Fruit fly (Drosophila melanogaster) whole organism, embryonic: ENCODE data around the gene GC.

ENCODE experiments used
- Ada2b ChIP-seq: fragments of 200-800 bp; sonication (Bioruptor generic); IDR thresholded peaks from 2 replicates; pipeline ENCODE4 v1.3.6; 2022; ENCODE audit warnings: missing biosample characterization, missing genetic modification characterization
- Atf6 ChIP-seq: fragments of 200-800 bp; sonication (Bioruptor generic); IDR thresholded peaks from 2 replicates; pipeline ENCODE4 v1.3.6; 2022; ENCODE audit warnings: missing biosample characterization, missing genetic modification characterization
- Awh ChIP-seq: fragments of 200-800 bp; sonication (Bioruptor generic); IDR thresholded peaks from 2 replicates; pipeline ENCODE4, ENCODE4 v1.3.6; 2022; ENCODE audit warnings: missing biosample characterization, missing genetic modification characterization
- Bgb ChIP-seq: fragments of 200-800 bp; sonication (Bioruptor generic); IDR thresholded peaks from 2 replicates; pipeline ENCODE4 v1.3.6; 2022; ENCODE audit warnings: missing biosample characterization, missing genetic modification characterization; ENCODE audit not compliant: partially characterized antibody
- CG10274 ChIP-seq: fragments of 200-800 bp; sonication (Bioruptor generic); optimal IDR thresholded peaks from 3 replicates; lab custom pipeline; 2017; ENCODE audit warnings: missing biosample characterization, mild to moderate bottlenecking, missing genetic modification characterization
- CG11093 ChIP-seq: fragments of 200-800 bp; sonication (Bioruptor generic); IDR thresholded peaks from 3 replicates; pipeline ENCODE4 v1.3.6; 2022; ENCODE audit warnings: missing biosample characterization, missing genetic modification characterization
- CG11695 ChIP-seq: fragments of 200-800 bp; sonication (Bioruptor generic); IDR thresholded peaks from 3 replicates; pipeline ENCODE4 v1.3.6; 2022; ENCODE audit warnings: missing biosample characterization, missing genetic modification characterization
- CG12659 ChIP-seq: fragments of 200-800 bp; sonication (Bioruptor generic); optimal IDR thresholded peaks from 3 replicates; lab custom pipeline; 2017; ENCODE audit warnings: mild to moderate bottlenecking, missing biosample characterization, missing genetic modification reagents, missing genetic modification characterization
- CG15514 ChIP-seq: fragments of 200-800 bp; sonication (Bioruptor generic); optimal IDR thresholded peaks from 3 replicates; lab custom pipeline; 2017; ENCODE audit warnings: missing biosample characterization, missing genetic modification characterization, mild to moderate bottlenecking, moderate library complexity, missing genetic modification reagents
- CG16779 ChIP-seq: fragments of 200-800 bp; sonication (Bioruptor generic); IDR thresholded peaks from 2 replicates; pipeline ENCODE4 v1.3.6; 2022; ENCODE audit warnings: missing biosample characterization, missing genetic modification characterization
- CG16815 ChIP-seq: fragments of 200-800 bp; sonication (Bioruptor generic); optimal IDR thresholded peaks from 3 replicates; lab custom pipeline; 2017; ENCODE audit warnings: missing biosample characterization, mild to moderate bottlenecking, missing genetic modification characterization
- CG17328 ChIP-seq: fragments of 200-800 bp; sonication (Bioruptor generic); IDR thresholded peaks from 2 replicates; pipeline ENCODE4 v1.3.6; 2022; ENCODE audit warnings: missing biosample characterization, missing genetic modification characterization
- CG17568 ChIP-seq: fragments of 200-800 bp; sonication (Bioruptor generic); optimal IDR thresholded peaks from 2 replicates; lab custom pipeline; 2018; ENCODE audit warnings: missing biosample characterization, mild to moderate bottlenecking, missing genetic modification characterization, moderate library complexity
- CG2712 ChIP-seq: fragments of 200-800 bp; optimal IDR thresholded peaks from 3 replicates; lab custom pipeline; 2019; ENCODE audit warnings: missing biosample characterization, mild to moderate bottlenecking, missing genetic modification characterization, moderate library complexity
- CG3163 ChIP-seq: fragments of 200-800 bp; sonication (Bioruptor generic); optimal IDR thresholded peaks from 3 replicates; lab custom pipeline; 2016; ENCODE audit warnings: missing biosample characterization, missing genetic modification characterization
- CG32772 ChIP-seq: fragments of 200-800 bp; sonication (Bioruptor generic); IDR thresholded peaks from 2 replicates; pipeline ENCODE4 v1.3.6; 2022; ENCODE audit warnings: missing biosample characterization, missing genetic modification characterization
- CG3847 ChIP-seq: fragments of 200-800 bp; sonication (Bioruptor generic); IDR thresholded peaks from 2 replicates; pipeline ENCODE4 v1.3.6; 2022; ENCODE audit warnings: missing biosample characterization, missing genetic modification characterization
- CG4730 ChIP-seq: fragments of 200-800 bp; sonication (Bioruptor generic); IDR thresholded peaks from 2 replicates; pipeline ENCODE4 v1.3.6; 2022; ENCODE audit warnings: missing biosample characterization, missing genetic modification characterization
- CG5953 ChIP-seq: fragments of 200-800 bp; sonication (Bioruptor generic); IDR thresholded peaks from 2 replicates; pipeline ENCODE4 v1.3.6; 2022; ENCODE audit warnings: missing biosample characterization, missing genetic modification characterization
- CG6689 ChIP-seq: fragments of 200-800 bp; sonication (Bioruptor generic); IDR thresholded peaks from 2 replicates; pipeline ENCODE4 v1.3.6; 2022; ENCODE audit warnings: missing biosample characterization, missing genetic modification characterization
- CG7357 ChIP-seq: fragments of 200-800 bp; sonication (Bioruptor generic); IDR thresholded peaks from 3 replicates; pipeline ENCODE4 v1.3.6; 2022; ENCODE audit warnings: missing biosample characterization, missing genetic modification characterization
- CG7556 ChIP-seq: fragments of 200-800 bp; sonication (Bioruptor generic); optimal IDR thresholded peaks from 2 replicates; lab custom pipeline; 2017; ENCODE audit warnings: missing biosample characterization, mild to moderate bottlenecking, missing genetic modification characterization
- CG7786 ChIP-seq: fragments of 200-800 bp; sonication (Bioruptor generic); optimal IDR thresholded peaks from 2 replicates; lab custom pipeline; 2016; ENCODE audit warnings: missing biosample characterization, missing genetic modification characterization
- CG8478 ChIP-seq: fragments of >200 bp; optimal IDR thresholded peaks from 2 replicates; lab custom pipeline; 2018
- CoRest ChIP-seq: fragments of 200-800 bp; sonication (Bioruptor generic); optimal IDR thresholded peaks from 3 replicates; lab custom pipeline; 2018; ENCODE audit warnings: missing biosample characterization, mild to moderate bottlenecking, missing genetic modification characterization, moderate library complexity
- Deaf1 ChIP-seq: fragments of 200-800 bp; optimal IDR thresholded peaks from 3 replicates; lab custom pipeline; 2019; ENCODE audit warnings: missing biosample characterization, mild to moderate bottlenecking, missing genetic modification characterization, moderate library complexity
- Dip3 ChIP-seq: fragments of 200-800 bp; sonication (Bioruptor generic); optimal IDR thresholded peaks from 3 replicates; lab custom pipeline; 2016; ENCODE audit warnings: missing biosample characterization, missing genetic modification characterization
- E2f2 ChIP-seq: fragments of 200-800 bp; sonication (Bioruptor generic); IDR thresholded peaks from 2 replicates; pipeline ENCODE4 v1.3.6; 2022; ENCODE audit warnings: missing biosample characterization, missing genetic modification characterization
- HLH3B ChIP-seq: fragments of 200-800 bp; sonication (Bioruptor generic); IDR thresholded peaks from 2 replicates; pipeline ENCODE4 v1.3.6; 2022; ENCODE audit warnings: missing biosample characterization, missing genetic modification characterization
- Hey ChIP-seq: fragments of 200-800 bp; sonication (Bioruptor generic); optimal IDR thresholded peaks from 3 replicates; lab custom pipeline; 2018; ENCODE audit warnings: missing biosample characterization, mild to moderate bottlenecking, missing genetic modification characterization
- Hr78 ChIP-seq, 2 experiments: fragments of 200-800 bp in 1 of 2; fragments of >200 bp in 1 of 2; sonication (Bioruptor generic) in 1 of 2; optimal IDR thresholded peaks; 2 replicates each; lab custom pipeline; 2017 to 2019; ENCODE audit warnings: missing biosample characterization in 2 of 2, missing genetic modification characterization in 2 of 2, mild to moderate bottlenecking in 1 of 2, moderate library complexity in 1 of 2
- Lhr ChIP-seq: fragments of 200-800 bp; sonication (Bioruptor generic); optimal IDR thresholded peaks from 3 replicates; lab custom pipeline; 2017; ENCODE audit warnings: mild to moderate bottlenecking, missing biosample characterization, missing genetic modification reagents, missing genetic modification characterization
- Ptx1 ChIP-seq: fragments of 200-800 bp; sonication (Bioruptor generic); IDR thresholded peaks from 2 replicates; pipeline ENCODE4 v1.3.6; 2022; ENCODE audit warnings: missing biosample characterization, missing genetic modification characterization
- Rfx ChIP-seq: fragments of 200-800 bp; sonication (Bioruptor generic); IDR thresholded peaks from 2 replicates; pipeline ENCODE4 v1.3.6; 2022; ENCODE audit warnings: missing biosample characterization, missing genetic modification characterization
- Xrp1 ChIP-seq: fragments of 200-800 bp; sonication (Bioruptor generic); IDR thresholded peaks from 2 replicates; pipeline ENCODE4 v1.3.6; 2022; ENCODE audit warnings: missing biosample characterization, missing genetic modification characterization
- amos ChIP-seq: fragments of 200-800 bp; sonication (Bioruptor generic); IDR thresholded peaks from 2 replicates; pipeline ENCODE4 v1.3.6; 2022; ENCODE audit warnings: missing biosample characterization, missing genetic modification characterization; ENCODE audit not compliant: partially characterized antibody
- ci ChIP-seq: fragments of 200-800 bp; sonication (Bioruptor generic); IDR thresholded peaks from 3 replicates; pipeline ENCODE4 v1.3.6; 2022; ENCODE audit warnings: missing biosample characterization, missing genetic modification characterization
- dmrt99B ChIP-seq: fragments of 200-800 bp; sonication (Bioruptor generic); optimal IDR thresholded peaks from 2 replicates; lab custom pipeline; 2018; ENCODE audit warnings: missing biosample characterization, mild to moderate bottlenecking, missing genetic modification characterization, moderate library complexity
- dpn ChIP-seq, 2 experiments: fragments of 200-800 bp; sonication (Bioruptor generic); optimal IDR thresholded peaks; 3 replicates each; lab custom pipeline; 2016; ENCODE audit warnings: missing biosample characterization in 2 of 2, missing genetic modification characterization in 2 of 2
- ems ChIP-seq: fragments of 200-800 bp; sonication (Bioruptor generic); optimal IDR thresholded peaks from 3 replicates; lab custom pipeline; 2016; ENCODE audit warnings: missing biosample characterization, missing genetic modification characterization
- esg ChIP-seq: fragments of 200-800 bp; sonication (Bioruptor generic); conservative IDR thresholded peaks from 2 replicates; pipeline ENCODE4 v1.3.6; 2022; ENCODE audit warnings: missing biosample characterization, missing genetic modification characterization
- grau ChIP-seq: fragments of 200-800 bp; optimal IDR thresholded peaks from 3 replicates; lab custom pipeline; 2019; ENCODE audit warnings: missing biosample characterization, mild to moderate bottlenecking, missing genetic modification characterization, moderate library complexity
- ken ChIP-seq: fragments of 200-800 bp; sonication (Bioruptor generic); IDR thresholded peaks from 3 replicates; pipeline ENCODE4 v1.3.6; 2022; ENCODE audit warnings: missing biosample characterization, missing genetic modification characterization
- p53 ChIP-seq: fragments of 200-800 bp; sonication (Bioruptor generic); optimal IDR thresholded peaks from 2 replicates; lab custom pipeline; 2016; ENCODE audit warnings: missing biosample characterization, missing genetic modification characterization
- pho ChIP-seq: fragments of 200-800 bp; sonication (Bioruptor generic); optimal IDR thresholded peaks from 2 replicates; lab custom pipeline; 2016; ENCODE audit warnings: missing biosample characterization, missing genetic modification characterization
- pzg ChIP-seq: fragments of 200-800 bp; sonication (Bioruptor generic); optimal IDR thresholded peaks from 3 replicates; lab custom pipeline; 2018; ENCODE audit warnings: missing biosample characterization, mild to moderate bottlenecking, missing genetic modification characterization, moderate library complexity
- stc ChIP-seq: fragments of 200-800 bp; sonication (Bioruptor generic); IDR thresholded peaks from 2 replicates; pipeline ENCODE4 v1.3.6; 2022; ENCODE audit warnings: missing biosample characterization, missing genetic modification characterization
- usp ChIP-seq: fragments of >200 bp; optimal IDR thresholded peaks from 2 replicates; lab custom pipeline; 2017; ENCODE audit warnings: missing biosample characterization, missing genetic modification characterization
- vfl ChIP-seq: fragments of 200-800 bp; sonication (Bioruptor generic); optimal IDR thresholded peaks from 2 replicates; lab custom pipeline; 2016; ENCODE audit warnings: missing biosample characterization, missing genetic modification characterization

GC gene

dm6 chr3L:1629064-1629777, at the start of gene GC:
GC (minus strand) TSS chr3L:1629301.
- TF ChIP-seq CG5953 (GFP tag; lab: Robert Waterston, UW) (0 out of 2 replicates have a peak, but pooled peaks have one; percentile 5), Atf6 (GFP tag; lab: Robert Waterston, UW) (0 out of 2 replicates have a peak, but pooled peaks have one; percentile 35), CG32772 (peak; percentile 47; the same call in 1 of the 2 replicates), CG11695 (GFP tag; lab: Robert Waterston, UW) (no peak), vfl (GFP tag; lab: Kevin White, UChicago) (no peak), usp (GFP tag; lab: Kevin White, UChicago) (no peak), amos (GFP tag; lab: Robert Waterston, UW) (no peak), ems (GFP tag; lab: Kevin White, UChicago) (no peak), pzg (GFP tag; lab: Kevin White, UChicago) (peak; percentile 4), CG8478 (lab: Kevin White, UChicago) (no peak), Ada2b (GFP tag; lab: Robert Waterston, UW) (no peak), Xrp1 (0 out of 2 replicates have a peak, but pooled peaks have one; percentile 14), esg (GFP tag; lab: Robert Waterston, UW) (peak; percentile 32; the same call in 1 of the 2 replicates), pho (peak; percentile 16), CG7357 (no peak; the same call in 2 of the 3 replicates), CG16815 (no peak), Hey (tag; lab: Kevin White, UChicago) (no peak), Dip3 (GFP tag; lab: Kevin White, UChicago) (peak; percentile 4), CG17328 (GFP tag; lab: Robert Waterston, UW) (no peak), CG10274 (GFP tag; lab: Kevin White, UChicago) (no peak), stc (GFP tag; lab: Robert Waterston, UW) (peak; percentile 47), CG12659 (GFP tag; lab: Kevin White, UChicago) (peak; percentile 17), Rfx (GFP tag; lab: Robert Waterston, UW) (0 out of 2 replicates have a peak, but pooled peaks have one; percentile 13), Ptx1 (GFP tag; lab: Robert Waterston, UW) (peak; percentile 42; the same call in 1 of the 2 replicates), CG11093 (GFP tag; lab: Robert Waterston, UW) (no peak), Awh (no peak), Hr78 (GFP tag; optimal IDR thresholded peaks at IDR 0.05; lab: Kevin White, UChicago) (no peak), CG15514 (GFP tag; lab: Kevin White, UChicago) (peak; percentile 5), HLH3B (peak; percentile 34; the same call in 1 of the 2 replicates), dpn (GFP tag; optimal IDR thresholded peaks at IDR 0.05; lab: Kevin White, UChicago) (peak in 1 of 2 experiments; percentile 16), CG6689 (GFP tag; lab: Robert Waterston, UW) (peak; percentile 32; the same call in 1 of the 2 replicates), CG3847 (GFP tag; lab: Robert Waterston, UW) (0 out of 2 replicates have a peak, but pooled peaks have one; percentile 4), Lhr (no peak), ci (peak; percentile 39; the same call in 1 of the 3 replicates), Deaf1 (tag; lab: Kevin White, UChicago) (peak; percentile 40), Bgb (GFP tag; lab: Robert Waterston, UW) (peak; percentile 37; the same call in 1 of the 2 replicates), CG2712 (tag; lab: Kevin White, UChicago) (no peak), ken (GFP tag; lab: Robert Waterston, UW) (0 out of 3 replicates have a peak, but pooled peaks have one; percentile 22), dmrt99B (tag; lab: Kevin White, UChicago) (no peak), CG3163 (no peak), grau (tag; lab: Kevin White, UChicago) (peak; percentile 26), CG17568 (GFP tag; lab: Kevin White, UChicago) (no peak), CG7556 (GFP tag; lab: Kevin White, UChicago) (peak; percentile 13), p53 (GFP tag; lab: Kevin White, UChicago) (no peak), CoRest (tag; lab: Kevin White, UChicago) (peak; percentile 5), E2f2 (GFP tag; lab: Robert Waterston, UW) (peak; percentile 27; the same call in 1 of the 2 replicates), CG4730 (GFP tag; lab: Robert Waterston, UW) (no peak), CG7786 (GFP tag; lab: Kevin White, UChicago) (peak; percentile 16), CG16779 (GFP tag; lab: Robert Waterston, UW) (peak; percentile 37; the same call in 1 of the 2 replicates)
